Fruit fly (Drosophila melanogaster): ENCODE data around the gene msk.

Gene msk

dm6 chr3L:8121590-8121989 is 5.6 kb downstream of the msk start, which contains the start of gene ldbr:
Gene ldbr (plus strand): TSS chr3L:8121827.
- no peak for TF ChIP-seq CG3032 (tag; optimal IDR thresholded peaks at IDR 0.05)
- TF ChIP-seq Smox (GFP tag; optimal IDR thresholded peaks at IDR 0.05), result no peak
- no peak for TF ChIP-seq CG6854 (GFP tag; optimal IDR thresholded peaks at IDR 0.05)
- TF ChIP-seq Eip93F (GFP tag; optimal IDR thresholded peaks at IDR 0.05), result no peak
- TF ChIP-seq Hr38 (GFP tag; optimal IDR thresholded peaks at IDR 0.05), result no peak
- TF ChIP-seq CG6808 (GFP tag; optimal IDR thresholded peaks at IDR 0.05), result no peak
- no peak for TF ChIP-seq CG11762 (GFP tag; optimal IDR thresholded peaks at IDR 0.05; ENCODE audit: insufficient read depth)
- no peak for TF ChIP-seq achi (GFP tag; optimal IDR thresholded peaks at IDR 0.05)
- no peak for TF ChIP-seq CG31627 (GFP tag; optimal IDR thresholded peaks at IDR 0.05)
- peak; percentile 91 for TF ChIP-seq fkh (GFP tag; optimal IDR thresholded peaks at IDR 0.05)
- TF ChIP-seq dac (GFP tag; optimal IDR thresholded peaks at IDR 0.05), result no peak
- no peak for TF ChIP-seq CG8319 (GFP tag; optimal IDR thresholded peaks at IDR 0.05)
- TF ChIP-seq vri (GFP tag; optimal IDR thresholded peaks at IDR 0.05), result peak; percentile 41
- TF ChIP-seq esn (GFP tag; optimal IDR thresholded peaks at IDR 0.05), result peak; percentile 50
- no peak for TF ChIP-seq salr (GFP tag; optimal IDR thresholded peaks at IDR 0.05)
- TF ChIP-seq Blimp-1 (GFP tag; optimal IDR thresholded peaks at IDR 0.05), result no peak
- TF ChIP-seq CG6792 (GFP tag; optimal IDR thresholded peaks at IDR 0.05), result no peak
- TF ChIP-seq Sox15 (GFP tag; optimal IDR thresholded peaks at IDR 0.05), result no peak
- TF ChIP-seq Lpt (GFP tag; optimal IDR thresholded peaks at IDR 0.05), result no peak

dm6 chr3L:8124481-8125359 is 8.7 kb downstream of the msk start, which contains the start of the genes CG7550 and mRpL36:
Gene CG7550 (minus strand): TSS chr3L:8124531.
Gene mRpL36 (minus strand): TSS chr3L:8125132.
- no peak for TF ChIP-seq CG9139 (GFP tag; optimal IDR thresholded peaks at IDR 0.05)
- no peak for TF ChIP-seq cyc (GFP tag; optimal IDR thresholded peaks at IDR 0.05)
- no peak for TF ChIP-seq CG16779 (tag; optimal IDR thresholded peaks at IDR 0.05)
- no peak for TF ChIP-seq CG11762 (GFP tag; optimal IDR thresholded peaks at IDR 0.05; ENCODE audit: insufficient read depth)
- TF ChIP-seq net (GFP tag; optimal IDR thresholded peaks at IDR 0.05), result no peak
- TF ChIP-seq CG6792 (GFP tag; optimal IDR thresholded peaks at IDR 0.05), result no peak
- TF ChIP-seq Sox102F (GFP tag; optimal IDR thresholded peaks at IDR 0.05), result no peak
- no peak for TF ChIP-seq CG8119 (GFP tag; IDR thresholded peaks at IDR 0.05)
- TF ChIP-seq achi (GFP tag; optimal IDR thresholded peaks at IDR 0.05), result no peak
- TF ChIP-seq Eip93F (GFP tag; optimal IDR thresholded peaks at IDR 0.05), result no peak
- no peak for TF ChIP-seq CG4318 (GFP tag; optimal IDR thresholded peaks at IDR 0.05)
- TF ChIP-seq CG6276 (GFP tag; optimal IDR thresholded peaks at IDR 0.05), result no peak
- no peak for TF ChIP-seq CG15336 (GFP tag; IDR thresholded peaks at IDR 0.05)
- no peak for TF ChIP-seq CG10669 (GFP tag; optimal IDR thresholded peaks at IDR 0.05)
- TF ChIP-seq fkh (GFP tag; optimal IDR thresholded peaks at IDR 0.05), result peak; percentile 37
- no peak for TF ChIP-seq Hr39 (GFP tag; optimal IDR thresholded peaks at IDR 0.05)
- no peak for TF ChIP-seq Lpt (GFP tag; optimal IDR thresholded peaks at IDR 0.05)
- no peak for TF ChIP-seq OdsH (GFP tag; optimal IDR thresholded peaks at IDR 0.05)
- TF ChIP-seq vri (GFP tag; optimal IDR thresholded peaks at IDR 0.05), result peak; percentile 24
- TF ChIP-seq topi (GFP tag; optimal IDR thresholded peaks at IDR 0.05), result no peak
- TF ChIP-seq lz (GFP tag; optimal IDR thresholded peaks at IDR 0.05), result no peak
- TF ChIP-seq esn (GFP tag; optimal IDR thresholded peaks at IDR 0.05), result peak; percentile 49
- TF ChIP-seq CG6163 (GFP tag; IDR thresholded peaks at IDR 0.05), result no peak
- no peak for TF ChIP-seq CG6854 (GFP tag; optimal IDR thresholded peaks at IDR 0.05)
- TF ChIP-seq CG8319 (GFP tag; optimal IDR thresholded peaks at IDR 0.05), result no peak

dm6 chr3L:8127712-8128210 is 11.8 kb downstream of the msk start, which contains the start of the genes Cds and Uba2:
Gene Cds (plus strand): TSS chr3L:8127762.
Gene Uba2 (minus strand): TSS chr3L:8127818.
- TF ChIP-seq Hr38 (GFP tag; optimal IDR thresholded peaks at IDR 0.05) (no peak), CG15336 (GFP tag; IDR thresholded peaks at IDR 0.05) (peak; percentile 86), Eip75B (GFP tag; optimal IDR thresholded peaks at IDR 0.05) (peak; percentile 82), CG11762 (GFP tag; optimal IDR thresholded peaks at IDR 0.05; ENCODE audit: insufficient read depth) (peak; percentile 81), Hr4 (GFP tag; optimal IDR thresholded peaks at IDR 0.05) (peak; percentile 90), Met (GFP tag; optimal IDR thresholded peaks at IDR 0.05) (no peak), Gug (GFP tag; IDR thresholded peaks at IDR 0.05) (peak; percentile 85), net (GFP tag; optimal IDR thresholded peaks at IDR 0.05) (peak; percentile 85), CG31627 (GFP tag; optimal IDR thresholded peaks at IDR 0.05) (peak; percentile 83), CG4318 (GFP tag; optimal IDR thresholded peaks at IDR 0.05) (no peak), Smox (GFP tag; optimal IDR thresholded peaks at IDR 0.05) (no peak), Sox14 (GFP tag; optimal IDR thresholded peaks at IDR 0.05) (peak; percentile 76), Sox15 (GFP tag; optimal IDR thresholded peaks at IDR 0.05) (peak; percentile 86), CG8632 (GFP tag; optimal IDR thresholded peaks at IDR 0.05) (peak; percentile 86), ss (GFP tag; optimal IDR thresholded peaks at IDR 0.05) (peak in 1 of 2 experiments; percentile 85), CG9139 (GFP tag; optimal IDR thresholded peaks at IDR 0.05) (peak; percentile 71), CG6854 (GFP tag; optimal IDR thresholded peaks at IDR 0.05) (peak; percentile 58), topi (GFP tag; optimal IDR thresholded peaks at IDR 0.05) (peak; percentile 78), dsx (GFP tag; optimal IDR thresholded peaks at IDR 0.05; ENCODE audit: poor library complexity, severe bottlenecking) (peak; percentile 71), CG6808 (GFP tag; optimal IDR thresholded peaks at IDR 0.05) (no peak), Sox102F (GFP tag; optimal IDR thresholded peaks at IDR 0.05) (peak; percentile 81), Blimp-1 (GFP tag; optimal IDR thresholded peaks at IDR 0.05) (peak; percentile 66), achi (GFP tag; optimal IDR thresholded peaks at IDR 0.05) (peak; percentile 91)
